Worm (Caenorhabditis elegans): ENCODE data around the gene ZC487.2.

ce11 chrV:6699833-6700232, 22.4 kb downstream of the ZC487.2 start:
- no peak for TF ChIP-seq nhr-28 (tag; optimal IDR thresholded peaks at IDR 0.05)
- TF ChIP-seq nhr-237 (tag; optimal IDR thresholded peaks at IDR 0.05): no peak
- TF ChIP-seq ces-1 (GFP tag; optimal IDR thresholded peaks at IDR 0.05): no peak
- TF ChIP-seq elt-3 (tag; optimal IDR thresholded peaks at IDR 0.05): no peak
- no peak for TF ChIP-seq nhr-12 (tag; optimal IDR thresholded peaks at IDR 0.05)
- no peak for TF ChIP-seq unc-62 (GFP tag; optimal IDR thresholded peaks at IDR 0.05)
- no peak for TF ChIP-seq nhr-76 (tag; optimal IDR thresholded peaks at IDR 0.05)
- no peak for TF ChIP-seq ham-2 (GFP tag; optimal IDR thresholded peaks at IDR 0.05)
- no peak for TF ChIP-seq ztf-11 (tag; optimal IDR thresholded peaks at IDR 0.05)
